Worm (Caenorhabditis elegans) whole organism, L3 larva: ENCODE data around the gene acr-5.

Experiments
- elt-3 ChIP-seq, 3 experiments: fragments of 150-350 bp in 1 of 3; sonication (generic microtip) in 2 of 3; optimal IDR thresholded peaks; 2 replicates in 2 of 3; 4 replicates in 1 of 3; lab custom pipeline; 2014 to 2017; ENCODE audit warnings: missing biosample characterization in 3 of 3, missing genetic modification characterization in 3 of 3
- mdl-1 ChIP-seq: fragments of 150-350 bp; optimal IDR thresholded peaks from 2 replicates; lab custom pipeline; 2014; ENCODE audit warnings: missing biosample characterization, missing genetic modification characterization
- pha-4 ChIP-seq: fragments of 150-350 bp; optimal IDR thresholded peaks from 2 replicates; lab custom pipeline; 2014; ENCODE audit warnings: missing biosample characterization, missing genetic modification reagents, missing genetic modification characterization
- unc-62 ChIP-seq: fragments of 150-350 bp; sonication (generic microtip); optimal IDR thresholded peaks from 4 replicates; lab custom pipeline; 2014; ENCODE audit warnings: missing biosample characterization, missing genetic modification reagents, missing genetic modification characterization

ce11 chrIII:6482918-6483317, 31.7 kb downstream of the acr-5 start, which contains the start of gene chtb-2:
- no peak for TF ChIP-seq elt-3 (tag; optimal IDR thresholded peaks at IDR 0.05; lab: Kevin White, UChicago)
- no peak for TF ChIP-seq mdl-1 (tag; lab: Kevin White, UChicago)
- TF ChIP-seq pha-4 (tag; lab: Kevin White, UChicago), result no peak
- TF ChIP-seq unc-62 (GFP tag; lab: Kevin White, UChicago), result no peak
